Fruit fly (Drosophila melanogaster) whole organism, embryonic: ENCODE results near the gene Cpr62Bc.

Experiments
- Abd-B ChIP-seq: fragments of 200-800 bp; sonication (Bioruptor generic); optimal IDR thresholded peaks from 2 replicates; lab custom pipeline; 2018; ENCODE audit warnings: missing biosample characterization, mild to moderate bottlenecking, missing genetic modification characterization, moderate library complexity
- Aef1 ChIP-seq: fragments of 200-800 bp; sonication (Bioruptor generic); IDR thresholded peaks from 3 replicates; pipeline ENCODE4 v1.3.6; 2022; ENCODE audit warnings: missing biosample characterization, missing genetic modification characterization
- Asciz ChIP-seq: fragments of 200-800 bp; sonication (Bioruptor generic); optimal IDR thresholded peaks from 2 replicates; lab custom pipeline; 2017; ENCODE audit warnings: missing biosample characterization, mild to moderate bottlenecking, missing genetic modification characterization, missing genetic modification reagents
- Awh ChIP-seq: fragments of 200-800 bp; sonication (Bioruptor generic); IDR thresholded peaks from 2 replicates; pipeline ENCODE4, ENCODE4 v1.3.6; 2022; ENCODE audit warnings: missing biosample characterization, missing genetic modification characterization
- BtbVII ChIP-seq: fragments of 200-800 bp; sonication (Bioruptor generic); optimal IDR thresholded peaks from 3 replicates; lab custom pipeline; 2017; ENCODE audit warnings: missing biosample characterization, mild to moderate bottlenecking, missing genetic modification characterization
- CG10267 ChIP-seq: fragments of 200-800 bp; sonication (Bioruptor generic); optimal IDR thresholded peaks from 2 replicates; lab custom pipeline; 2018; ENCODE audit warnings: missing biosample characterization, mild to moderate bottlenecking, missing genetic modification characterization, moderate library complexity
- CG10543 ChIP-seq: fragments of 200-800 bp; sonication (Bioruptor generic); optimal IDR thresholded peaks from 3 replicates; lab custom pipeline; 2017; ENCODE audit warnings: missing biosample characterization, mild to moderate bottlenecking, missing genetic modification characterization, moderate library complexity
- CG10565 ChIP-seq: fragments of 200-800 bp; sonication (Bioruptor generic); optimal IDR thresholded peaks from 3 replicates; lab custom pipeline; 2016; ENCODE audit warnings: missing biosample characterization, mild to moderate bottlenecking, missing genetic modification characterization
- CG10959 ChIP-seq: fragments of 200-800 bp; sonication (Bioruptor generic); IDR thresholded peaks from 2 replicates; pipeline ENCODE4 v1.3.6; 2022; ENCODE audit warnings: missing biosample characterization, missing genetic modification characterization
- CG11695 ChIP-seq: fragments of 200-800 bp; sonication (Bioruptor generic); IDR thresholded peaks from 3 replicates; pipeline ENCODE4 v1.3.6; 2022; ENCODE audit warnings: missing biosample characterization, missing genetic modification characterization
- CG11723 ChIP-seq: fragments of 200-800 bp; sonication (Bioruptor generic); optimal IDR thresholded peaks from 2 replicates; lab custom pipeline; 2017; ENCODE audit warnings: missing biosample characterization, mild to moderate bottlenecking, missing genetic modification characterization
- CG12744 ChIP-seq: fragments of 200-800 bp; sonication (Bioruptor generic); optimal IDR thresholded peaks from 2 replicates; lab custom pipeline; 2016; ENCODE audit warnings: missing biosample characterization, missing genetic modification characterization
- CG13424 ChIP-seq: fragments of 200-800 bp; sonication (Bioruptor generic); optimal IDR thresholded peaks from 2 replicates; lab custom pipeline; 2019; ENCODE audit warnings: missing biosample characterization, mild to moderate bottlenecking, missing genetic modification characterization, moderate library complexity
- CG32767 ChIP-seq: fragments of 200-800 bp; sonication (Bioruptor generic); IDR thresholded peaks from 2 replicates; pipeline ENCODE4 v1.3.6; 2022; ENCODE audit warnings: missing biosample characterization, missing genetic modification characterization
- CG6272 ChIP-seq: fragments of 200-800 bp; sonication (Bioruptor generic); IDR thresholded peaks from 2 replicates; pipeline ENCODE4 v1.3.6; 2022; ENCODE audit warnings: missing biosample characterization, missing genetic modification characterization
- CG6683 ChIP-seq: fragments of 200-800 bp; sonication (Bioruptor generic); optimal IDR thresholded peaks from 2 replicates; lab custom pipeline; 2017; ENCODE audit warnings: missing biosample characterization, mild to moderate bottlenecking, missing genetic modification characterization, missing genetic modification reagents
- CG9876 ChIP-seq: fragments of 200-800 bp; sonication (Bioruptor generic); optimal IDR thresholded peaks from 2 replicates; lab custom pipeline; 2016; ENCODE audit warnings: missing biosample characterization, missing genetic modification characterization
- Kr ChIP-seq: fragments of 200-800 bp; sonication (Bioruptor generic); optimal IDR thresholded peaks from 2 replicates; lab custom pipeline; 2017; ENCODE audit warnings: missing biosample characterization, mild to moderate bottlenecking, missing genetic modification characterization
- Nf-YA ChIP-seq: fragments of 200-800 bp; sonication (Bioruptor generic); IDR thresholded peaks from 2 replicates; pipeline ENCODE4 v1.3.6; 2022; ENCODE audit warnings: missing biosample characterization, missing genetic modification characterization
- Rfx ChIP-seq: fragments of 200-800 bp; sonication (Bioruptor generic); IDR thresholded peaks from 2 replicates; pipeline ENCODE4 v1.3.6; 2022; ENCODE audit warnings: missing biosample characterization, missing genetic modification characterization
- Scr ChIP-seq: fragments of 200-800 bp; sonication (Bioruptor generic); IDR thresholded peaks from 2 replicates; pipeline ENCODE4 v1.3.6; 2022; ENCODE audit warnings: missing biosample characterization, missing genetic modification characterization; ENCODE audit not compliant: partially characterized antibody
- Sry-β ChIP-seq: fragments of 200-800 bp; sonication (Bioruptor generic); optimal IDR thresholded peaks from 2 replicates; lab custom pipeline; 2018; ENCODE audit warnings: missing biosample characterization, mild to moderate bottlenecking, missing genetic modification characterization, moderate library complexity
- abd-A ChIP-seq: fragments of 200-800 bp; sonication (Bioruptor generic); optimal IDR thresholded peaks from 3 replicates; lab custom pipeline; 2019; ENCODE audit warnings: missing biosample characterization, mild to moderate bottlenecking, missing genetic modification characterization, moderate library complexity
- ac ChIP-seq: fragments of 200-800 bp; sonication (Bioruptor generic); optimal IDR thresholded peaks from 3 replicates; lab custom pipeline; 2017; ENCODE audit warnings: missing biosample characterization, mild to moderate bottlenecking, missing genetic modification characterization
- corto ChIP-seq: fragments of 200-800 bp; sonication (Bioruptor generic); optimal IDR thresholded peaks from 2 replicates; lab custom pipeline; 2016; ENCODE audit warnings: missing biosample characterization, mild to moderate bottlenecking, missing genetic modification characterization, moderate library complexity
- crol ChIP-seq: fragments of 200-800 bp; sonication (Bioruptor generic); IDR thresholded peaks from 2 replicates; pipeline ENCODE4 v1.3.6; 2022; ENCODE audit warnings: missing biosample characterization, missing genetic modification characterization
- crp ChIP-seq, 2 experiments: fragments of 200-800 bp; sonication (Bioruptor generic); optimal IDR thresholded peaks; 2 replicates in 1 of 2; 3 replicates in 1 of 2; lab custom pipeline; 2017; ENCODE audit warnings: missing biosample characterization in 2 of 2, missing genetic modification characterization in 2 of 2, mild to moderate bottlenecking in 1 of 2, moderate library complexity in 1 of 2
- dpn ChIP-seq, 2 experiments: fragments of 200-800 bp; sonication (Bioruptor generic); optimal IDR thresholded peaks; 3 replicates each; lab custom pipeline; 2016; ENCODE audit warnings: missing biosample characterization in 2 of 2, missing genetic modification characterization in 2 of 2
- eyg ChIP-seq: fragments of 200-800 bp; sonication (Bioruptor generic); optimal IDR thresholded peaks from 3 replicates; lab custom pipeline; 2016; ENCODE audit warnings: missing biosample characterization, missing genetic modification characterization
- gro ChIP-seq: fragments of 200-800 bp; sonication (Bioruptor generic); optimal IDR thresholded peaks from 2 replicates; lab custom pipeline; 2016; ENCODE audit warnings: missing biosample characterization, missing genetic modification characterization
- klu ChIP-seq: fragments of 200-800 bp; sonication (Bioruptor generic); IDR thresholded peaks from 2 replicates; pipeline ENCODE4 v1.3.6; 2022; ENCODE audit warnings: missing biosample characterization, missing genetic modification characterization
- knrl ChIP-seq: fragments of 200-800 bp; sonication (Bioruptor generic); IDR thresholded peaks from 3 replicates; pipeline ENCODE4 v1.3.6; 2022; ENCODE audit warnings: missing biosample characterization, missing genetic modification characterization; ENCODE audit not compliant: partially characterized antibody
- lbe ChIP-seq: fragments of 200-800 bp; sonication (Bioruptor generic); optimal IDR thresholded peaks from 2 replicates; lab custom pipeline; 2016; ENCODE audit warnings: missing biosample characterization, mild to moderate bottlenecking, missing genetic modification characterization
- nerfin-1 ChIP-seq: fragments of 200-800 bp; sonication (Bioruptor generic); optimal IDR thresholded peaks from 3 replicates; lab custom pipeline; 2019; ENCODE audit warnings: missing biosample characterization, mild to moderate bottlenecking, missing genetic modification characterization, moderate library complexity
- nerfin-2 ChIP-seq: fragments of 200-800 bp; sonication (Bioruptor generic); IDR thresholded peaks from 2 replicates; pipeline ENCODE4 v1.3.6; 2022; ENCODE audit warnings: missing biosample characterization, missing genetic modification characterization; ENCODE audit not compliant: partially characterized antibody
- onecut ChIP-seq: fragments of 200-800 bp; sonication (Bioruptor generic); IDR thresholded peaks from 2 replicates; pipeline ENCODE4 v1.3.6; 2022; ENCODE audit warnings: missing biosample characterization, missing genetic modification characterization
- pho ChIP-seq: fragments of 200-800 bp; sonication (Bioruptor generic); optimal IDR thresholded peaks from 2 replicates; lab custom pipeline; 2016; ENCODE audit warnings: missing biosample characterization, missing genetic modification characterization
- phol ChIP-seq: fragments of 200-800 bp; sonication (Bioruptor generic); optimal IDR thresholded peaks from 3 replicates; lab custom pipeline; 2018; ENCODE audit warnings: missing biosample characterization, mild to moderate bottlenecking, missing genetic modification characterization, moderate library complexity
- rib ChIP-seq: fragments of 200-800 bp; sonication (Bioruptor generic); IDR thresholded peaks from 2 replicates; pipeline ENCODE4 v1.3.6; 2022; ENCODE audit warnings: missing biosample characterization, missing genetic modification characterization
- schlank ChIP-seq: fragments of 200-800 bp; sonication (Bioruptor generic); optimal IDR thresholded peaks from 2 replicates; lab custom pipeline; 2018; ENCODE audit warnings: missing biosample characterization, mild to moderate bottlenecking, missing genetic modification characterization
- scrt ChIP-seq: fragments of 200-800 bp; sonication (Bioruptor generic); optimal IDR thresholded peaks from 2 replicates; lab custom pipeline; 2018; ENCODE audit warnings: missing biosample characterization, mild to moderate bottlenecking, missing genetic modification characterization, moderate library complexity
- sob ChIP-seq: fragments of 200-800 bp; sonication (Bioruptor generic); IDR thresholded peaks from 2 replicates; pipeline ENCODE4 v1.3.6; 2022; ENCODE audit warnings: missing biosample characterization, missing genetic modification characterization
- tap ChIP-seq: fragments of 200-800 bp; optimal IDR thresholded peaks from 3 replicates; lab custom pipeline; 2019; ENCODE audit warnings: missing biosample characterization, mild to moderate bottlenecking, missing genetic modification characterization, moderate library complexity
- tin ChIP-seq: fragments of 200-800 bp; sonication (Bioruptor generic); optimal IDR thresholded peaks from 3 replicates; lab custom pipeline; 2016; ENCODE audit warnings: missing biosample characterization, missing genetic modification characterization
- tio ChIP-seq: fragments of 200-800 bp; sonication (Bioruptor generic); optimal IDR thresholded peaks from 2 replicates; lab custom pipeline; 2017; ENCODE audit warnings: missing biosample characterization, missing genetic modification characterization, inconsistent platforms
- tna ChIP-seq: fragments of 200-800 bp; sonication (Bioruptor generic); IDR thresholded peaks from 2 replicates; pipeline ENCODE4 v1.3.6; 2022; ENCODE audit warnings: missing biosample characterization, missing genetic modification characterization; ENCODE audit not compliant: partially characterized antibody
- toy ChIP-seq: fragments of 200-800 bp; sonication (Bioruptor generic); IDR thresholded peaks from 2 replicates; pipeline ENCODE4 v1.3.6; 2022; ENCODE audit warnings: missing biosample characterization, missing genetic modification characterization
- unc-4 ChIP-seq: fragments of 200-800 bp; sonication (Bioruptor generic); IDR thresholded peaks from 2 replicates; pipeline ENCODE4 v1.3.6; 2022; ENCODE audit warnings: missing biosample characterization, missing genetic modification characterization; ENCODE audit not compliant: partially characterized antibody
- wdn ChIP-seq: fragments of 200-800 bp; sonication (Bioruptor generic); IDR thresholded peaks from 2 replicates; pipeline ENCODE4 v1.3.6; 2022; ENCODE audit warnings: missing biosample characterization, missing genetic modification characterization
- yki ChIP-seq: fragments of >200 bp; optimal IDR thresholded peaks from 3 replicates; lab custom pipeline; 2018

Cpr62Bc gene

dm6 chr3L:1882868-1883554, 41.1 kb upstream of the Cpr62Bc start, which contains the start of gene CG13937 (continued):
- peak; percentile 13 for TF ChIP-seq gro
- TF ChIP-seq tin (GFP tag; lab: Kevin White, UChicago): no peak
- no peak for TF ChIP-seq ac (GFP tag; lab: Kevin White, UChicago)
- TF ChIP-seq tio (GFP tag; lab: Kevin White, UChicago): no peak
- 0 out of 2 replicates have a peak, but pooled peaks have one; percentile 25 for TF ChIP-seq tna (GFP tag; lab: Robert Waterston, UW)
- no peak for TF ChIP-seq dpn (GFP tag; optimal IDR thresholded peaks at IDR 0.05; lab: Kevin White, UChicago)
- no peak for TF ChIP-seq corto (GFP tag; lab: Kevin White, UChicago)
- no peak for TF ChIP-seq Asciz (GFP tag; lab: Kevin White, UChicago)
- TF ChIP-seq nerfin-2: no peak
- no peak for TF ChIP-seq CG12744 (GFP tag; lab: Kevin White, UChicago)
- no peak for TF ChIP-seq CG13424
- TF ChIP-seq sob (GFP tag; lab: Robert Waterston, UW): no peak
- no peak for TF ChIP-seq CG10959 (GFP tag; lab: Robert Waterston, UW)
- TF ChIP-seq yki: no peak
- no peak for TF ChIP-seq rib (GFP tag; lab: Robert Waterston, UW)
- peak; percentile 44 for TF ChIP-seq nerfin-1 (tag; lab: Kevin White, UChicago)
- no peak for TF ChIP-seq pho (GFP tag; lab: Kevin White, UChicago)
- peak; percentile 11; the same call in 1 of the 2 replicates for TF ChIP-seq Scr
- TF ChIP-seq CG10565 (GFP tag; lab: Kevin White, UChicago): no peak
- TF ChIP-seq knrl (GFP tag; lab: Robert Waterston, UW): no peak
- TF ChIP-seq CG32767 (GFP tag; lab: Robert Waterston, UW): no peak
- peak; percentile 46 for TF ChIP-seq CG10543 (GFP tag; lab: Kevin White, UChicago)
- no peak for TF ChIP-seq CG6683
- TF ChIP-seq phol (tag; lab: Kevin White, UChicago): no peak
- TF ChIP-seq CG11695 (GFP tag; lab: Robert Waterston, UW): 0 out of 3 replicates have a peak, but pooled peaks have one; percentile 9
- no peak for TF ChIP-seq Kr (GFP tag; lab: Kevin White, UChicago)
- TF ChIP-seq schlank (tag; lab: Kevin White, UChicago): no peak
- TF ChIP-seq Aef1 (GFP tag; lab: Robert Waterston, UW): no peak
- no peak for TF ChIP-seq klu (GFP tag; lab: Robert Waterston, UW)
- no peak for TF ChIP-seq CG9876 (GFP tag; lab: Kevin White, UChicago)
- peak; percentile 43; the same call in 1 of the 2 replicates for TF ChIP-seq crol (GFP tag; lab: Robert Waterston, UW)
- peak; percentile 80 for TF ChIP-seq abd-A
- TF ChIP-seq Abd-B (GFP tag; lab: Kevin White, UChicago): no peak
- no peak for TF ChIP-seq Sry-β (GFP tag; lab: Kevin White, UChicago)
- TF ChIP-seq CG10267 (tag; lab: Kevin White, UChicago): no peak
- TF ChIP-seq tap: peak; percentile 7
- TF ChIP-seq lbe (GFP tag; lab: Kevin White, UChicago): no peak
- TF ChIP-seq Awh (GFP tag; lab: Robert Waterston, UW): no peak
- no peak for TF ChIP-seq wdn
- no peak for TF ChIP-seq CG6272
- TF ChIP-seq Nf-YA: no peak
- no peak for TF ChIP-seq CG11723 (GFP tag; lab: Kevin White, UChicago)
- peak; percentile 25 for TF ChIP-seq BtbVII
- no peak for TF ChIP-seq Rfx (GFP tag; lab: Robert Waterston, UW)
- no peak for TF ChIP-seq toy
- TF ChIP-seq crp (GFP tag; optimal IDR thresholded peaks at IDR 0.05; lab: Kevin White, UChicago): no peak
- peak; percentile 39 for TF ChIP-seq scrt (GFP tag; lab: Kevin White, UChicago)
- no peak for TF ChIP-seq eyg (GFP tag; lab: Kevin White, UChicago)
- peak; percentile 38; the same call in 1 of the 2 replicates for TF ChIP-seq onecut (GFP tag; lab: Robert Waterston, UW)
- TF ChIP-seq unc-4 (GFP tag; lab: Robert Waterston, UW): 0 out of 2 replicates have a peak, but pooled peaks have one; percentile 18
